Worm (Caenorhabditis elegans) whole organism, mixed stage, embryonic: ENCODE data around the gene tyr-1.

Experiments used
- M03D4.4 ChIP-seq: sonication (generic microtip); optimal IDR thresholded peaks from 2 replicates; lab custom pipeline; 2017; ENCODE audit warnings: mild to moderate bottlenecking, missing genetic modification characterization, missing compliant biosample characterization
- bed-3 ChIP-seq: fragments of 200-800 bp; sonication (Bioruptor generic); optimal IDR thresholded peaks from 3 replicates; lab custom pipeline; 2018; ENCODE audit warnings: mild to moderate bottlenecking, missing genetic modification characterization, moderate library complexity, missing compliant biosample characterization
- blmp-1 ChIP-seq: fragments of 150-350 bp; optimal IDR thresholded peaks from 2 replicates; lab custom pipeline; 2014; ENCODE audit warnings: missing biosample characterization, missing genetic modification characterization
- ceh-39 ChIP-seq: fragments of 150-350 bp; optimal IDR thresholded peaks from 2 replicates; lab custom pipeline; 2014; ENCODE audit warnings: missing biosample characterization, missing genetic modification characterization
- ceh-43 ChIP-seq: fragments of 200-800 bp; sonication (Bioruptor generic); optimal IDR thresholded peaks from 2 replicates; lab custom pipeline; 2018; ENCODE audit warnings: mild to moderate bottlenecking, missing genetic modification characterization, moderate library complexity, missing compliant biosample characterization
- ceh-83 ChIP-seq: fragments of 200-800 bp; sonication (Bioruptor generic); optimal IDR thresholded peaks from 2 replicates; lab custom pipeline; 2018; ENCODE audit warnings: mild to moderate bottlenecking, missing genetic modification characterization, missing compliant biosample characterization
- ces-1 ChIP-seq: fragments of 150-350 bp; optimal IDR thresholded peaks from 2 replicates; lab custom pipeline; 2014; ENCODE audit warnings: missing biosample characterization, missing genetic modification reagents, missing genetic modification characterization
- cnd-1 ChIP-seq: fragments of 200-800 bp; sonication (Bioruptor generic); optimal IDR thresholded peaks from 2 replicates; lab custom pipeline; 2018; ENCODE audit warnings: mild to moderate bottlenecking, missing genetic modification characterization, missing compliant biosample characterization
- drap-1 ChIP-seq: fragments of 200-800 bp; sonication (Bioruptor generic); optimal IDR thresholded peaks from 3 replicates; lab custom pipeline; 2018; ENCODE audit warnings: mild to moderate bottlenecking, missing genetic modification characterization, missing compliant biosample characterization
- elt-1 ChIP-seq: sonication (generic microtip); optimal IDR thresholded peaks from 2 replicates; lab custom pipeline; 2017; ENCODE audit warnings: missing genetic modification characterization, mild to moderate bottlenecking, missing compliant biosample characterization, antibody characterized with exemption, moderate library complexity, borderline replicate concordance; ENCODE audit not compliant: insufficient read depth
- elt-3 ChIP-seq: fragments of 150-350 bp; optimal IDR thresholded peaks from 2 replicates; lab custom pipeline; 2014; ENCODE audit warnings: missing biosample characterization, missing genetic modification characterization
- flh-1 ChIP-seq: fragments of 200-800 bp; sonication (Bioruptor generic); optimal IDR thresholded peaks from 2 replicates; lab custom pipeline; 2018; ENCODE audit warnings: mild to moderate bottlenecking, missing genetic modification characterization, moderate library complexity, missing compliant biosample characterization
- ham-2 ChIP-seq: fragments of 200-800 bp; sonication (Bioruptor generic); optimal IDR thresholded peaks from 2 replicates; lab custom pipeline; 2018; ENCODE audit warnings: mild to moderate bottlenecking, missing genetic modification characterization, missing compliant biosample characterization
- hlh-1 ChIP-seq: fragments of 150-350 bp; optimal IDR thresholded peaks from 2 replicates; lab custom pipeline; 2014; ENCODE audit warnings: missing biosample characterization, missing genetic modification reagents, missing genetic modification characterization
- lin-13 ChIP-seq: fragments of 150-350 bp; optimal IDR thresholded peaks from 2 replicates; lab custom pipeline; 2014; ENCODE audit warnings: missing biosample characterization, missing genetic modification characterization
- lin-32 ChIP-seq: fragments of 200-800 bp; sonication (Bioruptor generic); optimal IDR thresholded peaks from 2 replicates; lab custom pipeline; 2018; ENCODE audit warnings: mild to moderate bottlenecking, missing genetic modification characterization, missing compliant biosample characterization
- lsy-2 ChIP-seq: fragments of 150-350 bp; optimal IDR thresholded peaks from 2 replicates; lab custom pipeline; 2014; ENCODE audit warnings: missing biosample characterization, missing genetic modification characterization
- mab-5 ChIP-seq: fragments of 150-350 bp; optimal IDR thresholded peaks from 2 replicates; lab custom pipeline; 2014; ENCODE audit warnings: missing biosample characterization, missing genetic modification characterization
- mep-1 ChIP-seq: fragments of 150-350 bp; optimal IDR thresholded peaks from 2 replicates; lab custom pipeline; 2017; ENCODE audit warnings: missing biosample characterization, missing genetic modification reagents, missing genetic modification characterization, inconsistent platforms
- mls-2 ChIP-seq: sonication (generic microtip); optimal IDR thresholded peaks from 2 replicates; lab custom pipeline; 2016; ENCODE audit warnings: mild to moderate bottlenecking, missing genetic modification characterization, moderate library complexity, missing compliant biosample characterization
- nhr-12 ChIP-seq: fragments of 150-350 bp; optimal IDR thresholded peaks from 2 replicates; lab custom pipeline; 2014; ENCODE audit warnings: missing biosample characterization, missing genetic modification characterization
- nhr-2 ChIP-seq: fragments of 150-350 bp; optimal IDR thresholded peaks from 2 replicates; lab custom pipeline; 2014; ENCODE audit warnings: missing biosample characterization, missing genetic modification characterization
- nhr-237 ChIP-seq: fragments of 150-350 bp; optimal IDR thresholded peaks from 2 replicates; lab custom pipeline; 2014; ENCODE audit warnings: missing biosample characterization, missing genetic modification characterization
- nhr-28 ChIP-seq: fragments of 150-350 bp; optimal IDR thresholded peaks from 2 replicates; lab custom pipeline; 2014; ENCODE audit warnings: missing biosample characterization, missing genetic modification characterization
- nhr-76 ChIP-seq: sonication (generic microtip); optimal IDR thresholded peaks from 2 replicates; lab custom pipeline; 2017; ENCODE audit warnings: missing biosample characterization, missing genetic modification characterization
- pha-4 ChIP-seq: fragments of 150-350 bp; optimal IDR thresholded peaks from 2 replicates; lab custom pipeline; 2018; ENCODE audit warnings: missing biosample characterization, missing genetic modification reagents, missing genetic modification characterization
- sem-2 ChIP-seq: fragments of 200-800 bp; sonication (Bioruptor generic); optimal IDR thresholded peaks from 2 replicates; lab custom pipeline; 2018; ENCODE audit warnings: mild to moderate bottlenecking, missing genetic modification characterization, missing compliant biosample characterization
- snpc-4 ChIP-seq: fragments of 150-350 bp; optimal IDR thresholded peaks from 2 replicates; lab custom pipeline; 2014; ENCODE audit warnings: missing biosample characterization, missing genetic modification characterization
- sptf-1 ChIP-seq: sonication (generic microtip); optimal IDR thresholded peaks from 2 replicates; lab custom pipeline; 2017; ENCODE audit warnings: mild to moderate bottlenecking, missing genetic modification characterization, moderate library complexity, missing compliant biosample characterization
- tbx-8 ChIP-seq: fragments of 200-800 bp; sonication (Bioruptor generic); optimal IDR thresholded peaks from 2 replicates; lab custom pipeline; 2018; ENCODE audit warnings: mild to moderate bottlenecking, missing genetic modification characterization, moderate library complexity, missing compliant biosample characterization
- unc-120 ChIP-seq: sonication (generic microtip); optimal IDR thresholded peaks from 2 replicates; lab custom pipeline; 2017; ENCODE audit warnings: missing genetic modification characterization, missing compliant biosample characterization; ENCODE audit not compliant: poor library complexity, severe bottlenecking
- unc-39 ChIP-seq: fragments of 150-350 bp; optimal IDR thresholded peaks from 2 replicates; lab custom pipeline; 2014; ENCODE audit warnings: missing biosample characterization, missing genetic modification characterization
- unc-62 ChIP-seq: fragments of 150-350 bp; optimal IDR thresholded peaks from 2 replicates; lab custom pipeline; 2014; ENCODE audit warnings: missing biosample characterization, missing genetic modification reagents, missing genetic modification characterization
- zip-8 ChIP-seq: fragments of 150-350 bp; optimal IDR thresholded peaks from 2 replicates; lab custom pipeline; 2014; ENCODE audit warnings: missing biosample characterization, missing genetic modification characterization
- ztf-11 ChIP-seq: fragments of 150-350 bp; optimal IDR thresholded peaks from 2 replicates; lab custom pipeline; 2014; ENCODE audit warnings: missing biosample characterization, missing genetic modification characterization

tyr-1 gene

ce11 chrIII:7854494-7855184, 18.9 kb upstream of the tyr-1 start, which contains the start of gene rpl-35:
rpl-35 (plus strand) TSS chrIII:7855134.
- TF ChIP-seq mab-5 (tag; lab: Kevin White, UChicago), result peak; percentile 66
- peak; percentile 86 for TF ChIP-seq ceh-43 (GFP tag; lab: Kevin White, UChicago)
- peak; percentile 92 for TF ChIP-seq ztf-11 (tag; lab: Kevin White, UChicago)
- peak; percentile 76 for TF ChIP-seq bed-3 (GFP tag; lab: Kevin White, UChicago)
- no peak for TF ChIP-seq snpc-4
- peak; percentile 46 for TF ChIP-seq sem-2 (GFP tag; lab: Kevin White, UChicago)
- TF ChIP-seq pha-4, result peak; percentile 99
- TF ChIP-seq flh-1 (GFP tag; lab: Kevin White, UChicago), result peak; percentile 44
- peak; percentile 79 for TF ChIP-seq hlh-1 (tag; lab: Kevin White, UChicago)
- TF ChIP-seq elt-3 (tag; lab: Kevin White, UChicago), result peak; percentile 91
- TF ChIP-seq drap-1 (GFP tag; lab: Kevin White, UChicago), result peak; percentile 95
- peak; percentile 70 for TF ChIP-seq elt-1 (tag; lab: Kevin White, UChicago)
- peak; percentile 97 for TF ChIP-seq ceh-39 (tag; lab: Kevin White, UChicago)
- TF ChIP-seq ham-2, result peak; percentile 78
- TF ChIP-seq mep-1 (tag; lab: Kevin White, UChicago), result peak; percentile 100
- peak; percentile 95 for TF ChIP-seq lsy-2
- peak; percentile 97 for TF ChIP-seq sptf-1 (tag; lab: Kevin White, UChicago)
- TF ChIP-seq lin-13 (tag; lab: Kevin White, UChicago), result peak; percentile 100
- TF ChIP-seq ceh-83, result peak; percentile 80
- peak; percentile 95 for TF ChIP-seq unc-120 (tag; lab: Kevin White, UChicago)
- peak; percentile 50 for TF ChIP-seq nhr-2
- TF ChIP-seq nhr-28 (tag; lab: Kevin White, UChicago), result peak; percentile 85
- TF ChIP-seq unc-39 (tag; lab: Kevin White, UChicago), result peak; percentile 72
- TF ChIP-seq blmp-1 (tag; lab: Kevin White, UChicago), result peak; percentile 84
- TF ChIP-seq mls-2 (tag; lab: Kevin White, UChicago), result peak; percentile 91
- peak; percentile 99 for TF ChIP-seq nhr-237 (tag; lab: Kevin White, UChicago)
- peak; percentile 91 for TF ChIP-seq cnd-1 (tag; lab: Kevin White, UChicago)
- TF ChIP-seq unc-62, result peak; percentile 91
- peak; percentile 85 for TF ChIP-seq tbx-8
- TF ChIP-seq nhr-76, result peak; percentile 59
- peak; percentile 2 for TF ChIP-seq zip-8 (tag; lab: Kevin White, UChicago)
- peak; percentile 96 for TF ChIP-seq ces-1 (GFP tag; lab: Kevin White, UChicago)
- TF ChIP-seq lin-32, result peak; percentile 58
- TF ChIP-seq nhr-12 (tag; lab: Kevin White, UChicago), result peak; percentile 78
- peak; percentile 92 for TF ChIP-seq M03D4.4 (tag; lab: Kevin White, UChicago)

ce11 chrIII:7855468-7855867, 18.1 kb upstream of the tyr-1 start:
- no peak for TF ChIP-seq unc-62
- no peak for TF ChIP-seq lin-32
- TF ChIP-seq ztf-11 (tag; lab: Kevin White, UChicago), result no peak
- no peak for TF ChIP-seq unc-39 (tag; lab: Kevin White, UChicago)
- no peak for TF ChIP-seq mab-5 (tag; lab: Kevin White, UChicago)
- TF ChIP-seq M03D4.4 (tag; lab: Kevin White, UChicago), result no peak
- TF ChIP-seq nhr-237 (tag; lab: Kevin White, UChicago), result no peak
- TF ChIP-seq tbx-8, result no peak
- no peak for TF ChIP-seq snpc-4
- TF ChIP-seq lin-13 (tag; lab: Kevin White, UChicago), result no peak
- TF ChIP-seq, all 35 proteins: peak for 0

- TF ChIP-seq elt-1 (tag; lab: Kevin White, UChicago) (no peak), M03D4.4 (tag; lab: Kevin White, UChicago) (no peak), mab-5 (tag; lab: Kevin White, UChicago) (no peak), ceh-39 (tag; lab: Kevin White, UChicago) (no peak), bed-3 (GFP tag; lab: Kevin White, UChicago) (no peak), blmp-1 (tag; lab: Kevin White, UChicago) (no peak), nhr-237 (tag; lab: Kevin White, UChicago) (no peak), lin-32 (no peak), snpc-4 (no peak), unc-62 (no peak), nhr-2 (no peak), nhr-12 (tag; lab: Kevin White, UChicago) (no peak), elt-3 (tag; lab: Kevin White, UChicago) (no peak), ztf-11 (tag; lab: Kevin White, UChicago) (no peak)
Measured at ce11 chrIII:7857142-7857541, 16.4 kb upstream of the tyr-1 start, which contains the start of gene tag-307. tag-307 (minus strand) TSS chrIII:7857242.
